Fruit fly (Drosophila melanogaster) whole organism, larva: Measurements from ENCODE around the gene Zasp66.

ENCODE experiments used
- noc ChIP-seq: fragments of 200-800 bp; sonication (Bioruptor generic); optimal IDR thresholded peaks from 3 replicates; lab custom pipeline; 2019; ENCODE audit warnings: missing biosample characterization, mild to moderate bottlenecking, missing genetic modification characterization, moderate library complexity

Gene Zasp66

DNA sequence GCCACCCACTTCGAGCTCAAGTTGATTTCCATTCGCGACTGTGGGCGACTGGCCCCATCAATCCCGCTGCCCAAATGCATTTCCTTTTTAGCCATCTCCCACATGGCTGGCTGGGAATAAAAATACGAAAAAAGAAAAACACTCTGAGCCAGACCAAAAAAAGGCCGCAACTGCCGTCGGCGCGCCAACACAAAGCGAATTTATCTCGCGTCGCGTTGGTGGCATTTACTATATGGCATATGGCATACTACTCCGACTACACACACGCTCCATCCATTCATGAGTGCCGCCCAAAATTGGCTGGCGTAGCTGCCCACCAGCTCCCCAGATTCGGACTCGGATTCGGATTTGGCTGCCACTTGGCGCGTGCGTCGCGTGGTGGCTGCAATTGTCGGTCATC, 52.3 kb downstream of the Zasp66 start:
- TF ChIP-seq noc, result no peak

DNA sequence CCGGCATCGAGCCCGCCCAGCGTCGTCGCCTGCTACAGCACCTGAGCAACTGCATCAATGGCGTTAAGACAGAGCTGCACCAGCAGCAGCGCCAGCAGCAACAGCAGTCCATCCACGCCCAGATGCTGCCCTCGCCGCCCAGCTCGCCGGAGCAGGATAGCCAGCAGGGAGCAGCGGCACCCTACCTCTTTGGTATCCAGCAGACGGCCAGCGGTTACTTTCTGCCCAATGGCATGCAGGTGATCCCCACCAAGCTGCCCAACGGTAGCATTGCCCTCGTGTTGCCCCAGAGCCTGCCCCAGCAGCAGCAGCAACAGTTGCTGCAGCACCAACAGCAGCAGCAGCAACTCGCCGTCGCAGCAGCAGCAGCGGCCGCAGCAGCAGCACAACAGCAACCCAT, 53.6 kb downstream of the Zasp66 start:
- TF ChIP-seq noc, result no peak

DNA sequence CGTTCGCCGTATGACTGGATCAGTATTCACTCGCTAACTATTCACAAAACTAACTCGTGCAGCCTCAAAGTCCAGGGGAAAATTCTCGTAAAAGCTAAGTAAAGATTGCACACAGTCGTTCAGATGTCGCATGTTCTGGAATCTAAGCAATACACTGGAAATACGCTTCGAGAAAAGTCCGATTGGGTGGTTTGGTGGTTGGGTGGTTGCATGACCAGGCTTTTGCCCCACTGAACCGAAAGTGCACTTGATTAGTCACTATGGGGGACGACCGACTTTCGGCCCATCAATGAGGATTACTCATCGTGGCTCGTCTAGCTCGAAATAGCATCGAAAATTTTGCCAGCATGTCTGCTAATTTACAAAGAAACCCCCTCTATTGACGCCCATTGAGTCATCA, 56.2 kb downstream of the Zasp66 start:
- TF ChIP-seq noc, result no peak

DNA sequence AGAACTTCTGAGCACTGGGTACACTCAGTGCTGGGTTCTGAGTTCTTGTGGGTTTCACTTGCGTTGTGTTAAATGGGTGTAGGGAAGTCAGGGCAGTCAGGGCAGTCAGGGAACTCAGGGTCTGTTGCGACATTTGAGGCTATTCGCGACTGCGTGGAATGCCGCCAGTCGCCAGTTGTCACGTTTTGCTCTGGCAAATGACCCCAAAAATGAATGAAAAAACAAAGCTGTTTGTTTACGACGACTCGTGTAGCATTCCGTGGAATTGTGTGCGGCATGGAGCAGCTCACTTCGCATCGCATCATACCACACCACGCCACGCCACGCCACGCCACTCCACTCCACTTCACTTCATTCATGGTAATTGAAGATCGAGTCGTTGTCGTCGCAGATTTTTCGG, 57.1 kb downstream of the Zasp66 start:
- TF ChIP-seq noc, result no peak

DNA sequence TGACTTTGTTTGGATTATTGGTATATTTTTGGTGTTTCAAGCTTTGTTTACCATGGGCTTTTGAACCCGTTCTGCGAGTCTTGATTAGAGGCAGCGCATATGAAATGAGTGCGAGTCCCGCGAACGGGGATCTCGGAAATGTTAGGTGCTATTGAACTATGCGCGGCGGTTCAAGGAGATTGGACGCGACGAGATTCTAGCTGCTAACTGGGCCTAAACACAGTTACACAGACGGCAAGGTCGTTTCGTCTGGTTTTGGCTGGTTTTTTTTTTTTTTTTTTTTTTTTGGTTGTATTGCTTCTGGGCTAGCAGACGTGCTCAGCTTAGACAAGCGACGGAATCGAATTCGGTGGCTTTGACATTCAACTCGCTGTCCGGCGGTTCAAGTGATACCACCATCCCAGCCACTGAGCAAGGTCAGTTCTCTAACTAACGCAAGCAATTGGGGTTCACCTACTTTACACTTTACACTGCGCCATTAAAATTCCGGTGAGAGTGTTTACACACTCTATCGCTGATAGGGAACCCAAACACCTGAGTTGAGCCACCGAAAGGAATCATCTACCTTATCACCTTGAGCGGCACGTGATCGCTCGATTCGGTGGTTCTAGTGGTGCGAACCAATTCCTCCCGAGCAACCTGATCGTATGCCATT, 57.9 kb downstream of the Zasp66 start:
- no peak for TF ChIP-seq noc

DNA sequence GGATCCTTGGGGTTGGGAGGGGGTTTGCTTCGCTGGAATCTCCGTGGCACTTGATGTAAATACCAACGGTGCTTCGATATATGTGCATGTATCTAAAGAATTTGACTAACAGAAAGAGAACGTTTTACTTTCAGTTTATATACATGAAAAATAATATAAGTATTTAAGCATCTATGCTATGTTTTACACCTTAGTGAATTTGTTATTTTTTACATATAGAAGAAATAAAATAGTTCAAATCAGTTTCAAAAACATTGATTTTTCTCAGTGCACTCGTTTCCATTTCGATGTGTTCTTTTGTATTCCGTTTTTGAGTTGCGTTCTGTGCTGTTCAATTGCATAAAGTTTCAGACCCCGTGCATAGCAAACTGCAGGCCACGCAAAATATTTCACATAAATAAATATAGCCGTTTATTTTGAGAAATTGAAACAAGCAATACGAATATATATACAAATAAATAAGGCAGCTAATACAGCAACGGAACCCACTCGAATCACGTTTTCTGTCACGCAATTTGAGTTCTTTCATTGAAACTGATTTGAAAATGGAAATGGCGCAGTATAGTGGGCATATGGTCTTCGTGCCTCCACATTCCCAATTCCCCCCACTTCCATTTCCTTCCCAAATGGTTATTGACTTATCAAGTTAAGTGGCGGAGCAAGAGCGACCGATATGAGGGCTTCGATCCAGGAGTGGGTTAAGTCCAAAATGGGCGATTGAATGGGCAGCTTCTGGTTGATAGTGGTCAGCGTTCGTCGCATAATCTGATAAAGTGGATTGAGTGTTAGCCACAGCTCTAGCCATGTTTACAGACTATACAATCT, 58.6 kb downstream of the Zasp66 start:
- no peak for TF ChIP-seq noc

DNA sequence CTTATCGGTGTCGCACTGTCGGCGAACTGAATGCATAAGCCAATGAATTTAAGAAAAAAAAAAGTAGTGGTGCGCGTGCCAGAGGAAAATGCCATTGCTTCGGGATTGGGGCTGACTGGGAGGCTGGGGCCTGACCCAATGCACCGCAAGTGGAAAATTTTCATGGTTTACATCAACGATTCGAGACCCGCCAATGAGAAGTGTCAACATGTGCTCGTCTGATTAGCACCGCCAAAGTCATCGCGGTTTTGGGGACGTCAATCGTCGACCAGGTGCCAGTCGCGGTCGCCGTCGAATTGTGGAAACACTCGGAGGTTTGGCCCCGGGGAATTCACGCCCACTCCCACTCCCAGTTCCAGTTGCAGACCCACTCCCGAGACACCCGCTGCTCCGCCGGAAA, 59.6 kb downstream of the Zasp66 start:
- no peak for TF ChIP-seq noc

DNA sequence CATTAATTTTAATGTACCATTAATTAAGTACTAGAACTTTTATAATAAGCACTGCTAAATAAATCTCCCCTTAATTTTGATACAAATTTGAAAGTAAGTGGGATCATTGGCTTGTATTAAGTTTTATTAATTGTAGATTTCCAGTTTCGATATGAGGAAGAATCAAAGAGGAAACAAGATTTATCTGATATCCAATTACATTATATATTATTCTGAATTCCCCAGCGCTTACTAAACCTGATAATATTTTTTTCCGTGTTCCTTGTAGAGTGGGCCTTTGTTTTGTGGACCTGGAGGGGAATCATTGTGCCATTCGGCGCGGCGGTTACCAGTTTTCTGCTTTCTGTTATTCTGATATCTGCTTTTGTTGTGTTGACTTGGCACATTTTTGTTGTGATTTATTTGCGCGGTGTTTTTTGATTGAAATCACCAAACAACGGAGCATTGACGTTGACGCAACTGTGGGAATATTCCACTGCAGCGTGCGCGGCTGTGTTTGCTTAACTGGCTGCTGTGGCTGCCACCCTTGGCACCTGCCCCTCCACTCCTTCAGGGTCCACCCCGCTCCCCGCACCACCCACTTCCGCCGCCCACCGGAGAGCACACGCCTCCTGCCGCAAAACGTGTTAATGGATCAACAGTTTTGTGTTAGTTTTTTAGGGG, 60.4 kb downstream of the Zasp66 start:
- TF ChIP-seq noc, result no peak

DNA sequence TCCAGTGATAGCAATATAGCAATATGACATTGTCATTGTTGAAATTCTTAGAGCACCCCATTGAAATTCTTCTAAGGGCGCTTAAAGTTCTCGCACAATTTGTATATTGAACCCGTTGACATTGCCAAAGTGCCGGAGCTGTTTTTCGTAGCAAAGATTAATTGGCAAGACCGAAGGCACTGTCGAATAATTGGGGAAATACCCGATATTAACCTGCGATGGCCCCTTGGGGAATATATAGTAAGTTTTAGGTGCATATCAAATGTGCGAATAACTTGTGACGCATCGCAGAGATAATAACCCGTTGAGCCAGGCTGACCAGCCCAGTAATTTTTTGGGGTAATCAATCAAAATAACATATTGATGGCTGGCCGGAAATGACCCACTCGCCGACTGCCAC, 62.5 kb downstream of the Zasp66 start:
- TF ChIP-seq noc, result no peak
